Fruit fly (Drosophila melanogaster): ENCODE measurements around the gene CheA75a.

DNA sequence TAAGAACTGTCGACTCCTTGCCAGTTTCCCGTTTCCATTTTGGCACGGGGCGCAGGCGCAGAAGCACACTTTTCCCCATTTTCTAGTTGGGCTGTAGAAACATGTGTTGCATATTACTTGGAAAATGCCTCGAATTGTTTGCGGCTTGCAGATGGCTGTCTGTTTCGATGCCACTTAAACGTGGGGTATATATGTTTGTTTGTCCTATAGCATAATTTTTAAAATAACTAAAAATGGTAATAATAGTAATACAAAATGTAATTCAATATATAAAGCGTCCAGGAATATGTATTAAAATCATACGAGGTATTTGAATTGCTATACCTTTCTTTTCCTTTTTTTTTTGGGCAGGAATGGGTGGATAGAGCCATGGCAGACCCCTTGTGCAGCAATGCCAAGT lies 1.2 kb upstream of the CheA75a start:
- TF ChIP-seq Myc (optimal IDR thresholded peaks at IDR 0.05) (no peak), psq (optimal IDR thresholded peaks at IDR 0.05) (no peak), h (optimal IDR thresholded peaks at IDR 0.05) (no peak)

All from Kc167 (cell line).